Worm (Caenorhabditis elegans): ENCODE measurements around the gene clec-208.

DNA sequence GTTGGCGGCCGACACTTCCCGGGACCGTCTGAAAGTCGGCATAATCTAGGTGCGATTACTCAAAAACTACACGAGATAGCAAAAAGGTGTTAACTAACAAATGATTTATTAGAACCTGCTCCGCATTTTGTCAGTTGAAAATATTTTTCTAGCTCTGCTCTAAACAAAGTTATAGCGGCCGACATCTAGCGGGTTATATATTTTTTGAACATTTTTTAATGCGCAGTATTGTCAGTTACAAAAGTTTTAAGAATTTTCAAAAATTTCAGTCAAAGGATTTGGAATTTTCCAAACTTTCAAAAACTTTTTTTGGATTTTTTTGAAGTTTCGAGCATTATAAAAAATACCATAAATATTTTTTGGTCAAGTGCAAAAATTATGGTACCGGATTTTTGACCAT lies 16.5 kb upstream of the clec-208 start:
- TF ChIP-seq ama-1 (optimal IDR thresholded peaks at IDR 0.05) (no peak), ets-7 (tag; optimal IDR thresholded peaks at IDR 0.05) (no peak), ceh-36 (tag; optimal IDR thresholded peaks at IDR 0.05) (no peak)

All from whole organism, early embryonic.